Worm (Caenorhabditis elegans): ENCODE results near the gene F41C3.7.

Gene F41C3.7

ce11 chrII:4748374-4748773 lies 18.5 kb downstream of the F41C3.7 start:
- TF ChIP-seq him-1 (tag; optimal IDR thresholded peaks at IDR 0.05) (no peak), W03F9.2 (tag; optimal IDR thresholded peaks at IDR 0.05) (no peak), dao-5 (tag; optimal IDR thresholded peaks at IDR 0.05) (no peak)

- TF ChIP-seq W03F9.2 (tag; optimal IDR thresholded peaks at IDR 0.05) (no peak), dao-5 (tag; optimal IDR thresholded peaks at IDR 0.05) (no peak), him-1 (tag; optimal IDR thresholded peaks at IDR 0.05) (no peak)
Measured at ce11 chrII:4749581-4749980, 19.7 kb downstream of the F41C3.7 start, which contains the start of gene F41C3.2. Gene F41C3.2, plus strand, starts transcription at chrII:4749968.

- TF ChIP-seq dao-5 (tag; optimal IDR thresholded peaks at IDR 0.05) (no peak), him-1 (tag; optimal IDR thresholded peaks at IDR 0.05) (no peak), W03F9.2 (tag; optimal IDR thresholded peaks at IDR 0.05) (no peak)
Measured at ce11 chrII:4752257-4752728, 22.5 kb downstream of the F41C3.7 start, which contains the start of gene F41C3.1. Gene F41C3.1, plus strand, starts transcription at chrII:4752307.

ce11 chrII:4753133-4753532 lies 23.3 kb downstream of the F41C3.7 start, which contains the start of gene C27D9.1:
Gene C27D9.1, plus strand, starts transcription at chrII:4753413.
- no peak for TF ChIP-seq him-1 (tag; optimal IDR thresholded peaks at IDR 0.05)
- no peak for TF ChIP-seq dao-5 (tag; optimal IDR thresholded peaks at IDR 0.05)
- TF ChIP-seq W03F9.2 (tag; optimal IDR thresholded peaks at IDR 0.05): no peak

- TF ChIP-seq W03F9.2 (tag; optimal IDR thresholded peaks at IDR 0.05) (no peak), dao-5 (tag; optimal IDR thresholded peaks at IDR 0.05) (no peak), him-1 (tag; optimal IDR thresholded peaks at IDR 0.05) (no peak)
Measured at ce11 chrII:4755654-4756053, 25.8 kb downstream of the F41C3.7 start.

ce11 chrII:4756751-4757150 lies 26.9 kb downstream of the F41C3.7 start, which contains the start of gene C27D9.2:
Gene C27D9.2, minus strand, starts transcription at chrII:4756851.
- TF ChIP-seq W03F9.2 (tag; optimal IDR thresholded peaks at IDR 0.05) (no peak), him-1 (tag; optimal IDR thresholded peaks at IDR 0.05) (no peak), dao-5 (tag; optimal IDR thresholded peaks at IDR 0.05) (no peak)

- TF ChIP-seq him-1 (tag; optimal IDR thresholded peaks at IDR 0.05) (no peak), W03F9.2 (tag; optimal IDR thresholded peaks at IDR 0.05) (no peak), dao-5 (tag; optimal IDR thresholded peaks at IDR 0.05) (no peak)
Measured at ce11 chrII:4758462-4758861, 28.6 kb downstream of the F41C3.7 start, which contains the start of gene F26G1.3. Gene F26G1.3, plus strand, starts transcription at chrII:4758762.

- no peak for TF ChIP-seq dao-5 (tag; optimal IDR thresholded peaks at IDR 0.05)
- no peak for TF ChIP-seq him-1 (tag; optimal IDR thresholded peaks at IDR 0.05)
Measured at ce11 chrII:4759835-4760234, 30.0 kb downstream of the F41C3.7 start.

ce11 chrII:4761020-4761419 lies 31.2 kb downstream of the F41C3.7 start:
- no peak for TF ChIP-seq W03F9.2 (tag; optimal IDR thresholded peaks at IDR 0.05)
- no peak for TF ChIP-seq him-1 (tag; optimal IDR thresholded peaks at IDR 0.05)
- TF ChIP-seq dao-5 (tag; optimal IDR thresholded peaks at IDR 0.05): no peak

ce11 chrII:4762574-4763285 lies 32.9 kb downstream of the F41C3.7 start, which contains the start of gene F26G1.2:
Gene F26G1.2, plus strand, starts transcription at chrII:4763081.
- TF ChIP-seq dao-5 (tag; optimal IDR thresholded peaks at IDR 0.05) (no peak), W03F9.2 (tag; optimal IDR thresholded peaks at IDR 0.05) (no peak), him-1 (tag; optimal IDR thresholded peaks at IDR 0.05) (no peak)

- no peak for TF ChIP-seq W03F9.2 (tag; optimal IDR thresholded peaks at IDR 0.05)
- TF ChIP-seq dao-5 (tag; optimal IDR thresholded peaks at IDR 0.05): no peak
- TF ChIP-seq him-1 (tag; optimal IDR thresholded peaks at IDR 0.05): no peak
Measured at ce11 chrII:4766284-4766683, 36.5 kb downstream of the F41C3.7 start, which contains the start of gene ttm-2. Gene ttm-2, minus strand, starts transcription at chrII:4766384.

ce11 chrII:4767612-4768011 lies 37.8 kb downstream of the F41C3.7 start:
- TF ChIP-seq W03F9.2 (tag; optimal IDR thresholded peaks at IDR 0.05): no peak
- no peak for TF ChIP-seq dao-5 (tag; optimal IDR thresholded peaks at IDR 0.05)
- no peak for TF ChIP-seq him-1 (tag; optimal IDR thresholded peaks at IDR 0.05)

- TF ChIP-seq W03F9.2 (tag; optimal IDR thresholded peaks at IDR 0.05) (no peak), him-1 (tag; optimal IDR thresholded peaks at IDR 0.05) (no peak), dao-5 (tag; optimal IDR thresholded peaks at IDR 0.05) (no peak)
Measured at ce11 chrII:4769096-4769495, 39.3 kb downstream of the F41C3.7 start.

ce11 chrII:4769886-4770285 lies 40.1 kb downstream of the F41C3.7 start:
- TF ChIP-seq him-1 (tag; optimal IDR thresholded peaks at IDR 0.05): no peak

ce11 chrII:4771282-4771681 lies 41.4 kb downstream of the F41C3.7 start, which contains the start of gene F26G1.5:
Gene F26G1.5, minus strand, starts transcription at chrII:4771382.
- TF ChIP-seq him-1 (tag; optimal IDR thresholded peaks at IDR 0.05): no peak
- no peak for TF ChIP-seq dao-5 (tag; optimal IDR thresholded peaks at IDR 0.05)
- TF ChIP-seq W03F9.2 (tag; optimal IDR thresholded peaks at IDR 0.05): no peak
